Worm (Caenorhabditis elegans) whole organism, L4 larva: Measurements from ENCODE around the gene C15H9.2.
A peak's percentile ranks its signal among the peaks of the same experiment; 100 is the strongest.

Experiments
- F49E8.2 ChIP-seq: sonication (generic microtip); optimal IDR thresholded peaks from 2 replicates; lab custom pipeline; 2016; ENCODE audit warnings: missing compliant biosample characterization, mild to moderate bottlenecking, missing genetic modification characterization, borderline replicate concordance
- T20F7.1 ChIP-seq: fragments of 200-800 bp; sonication (Bioruptor generic); optimal IDR thresholded peaks from 2 replicates; lab custom pipeline; 2018; ENCODE audit warnings: mild to moderate bottlenecking, missing genetic modification characterization, missing compliant biosample characterization
- T26A8.4 ChIP-seq: fragments of 200-800 bp; sonication (Bioruptor generic); IDR thresholded peaks from 2 replicates; pipeline ENCODE4 v1.3.6; 2022; ENCODE audit warnings: missing genetic modification characterization, missing compliant biosample characterization
- Y105C5A.15 ChIP-seq: fragments of 200-800 bp; sonication (Bioruptor generic); IDR thresholded peaks from 2 replicates; pipeline ENCODE4 v1.3.6; 2022; ENCODE audit warnings: missing genetic modification characterization, missing compliant biosample characterization
- Y48G9A.11 ChIP-seq: fragments of 200-800 bp; sonication (Bioruptor generic); IDR thresholded peaks from 2 replicates; pipeline ENCODE4 v1.3.6; 2022; ENCODE audit warnings: missing genetic modification reagents, missing genetic modification characterization, missing compliant biosample characterization
- Y5F2A.4 ChIP-seq: fragments of 200-800 bp; sonication (Bioruptor generic); optimal IDR thresholded peaks from 2 replicates; lab custom pipeline; 2018; ENCODE audit warnings: mild to moderate bottlenecking, missing genetic modification characterization, missing compliant biosample characterization
- aha-1 ChIP-seq: fragments of 150-350 bp; peaks from one replicate; lab custom pipeline; 2014; ENCODE audit warnings: missing biosample characterization, missing genetic modification characterization
- aly-2 ChIP-seq: sonication (generic microtip); optimal IDR thresholded peaks from 2 replicates; lab custom pipeline; 2018; ENCODE audit warnings: missing biosample characterization, missing genetic modification characterization
- ceh-44 ChIP-seq: fragments of 200-800 bp; sonication (Bioruptor generic); IDR thresholded peaks from 2 replicates; pipeline ENCODE4 v1.3.6; 2022; ENCODE audit warnings: missing genetic modification reagents, missing genetic modification characterization, missing compliant biosample characterization
- ceh-62 ChIP-seq: sonication (generic microtip); optimal IDR thresholded peaks from 2 replicates; lab custom pipeline; 2017; ENCODE audit warnings: missing biosample characterization, missing genetic modification characterization
- daf-12 ChIP-seq: fragments of 150-350 bp; optimal IDR thresholded peaks from 2 replicates; lab custom pipeline; 2014; ENCODE audit warnings: missing biosample characterization, missing genetic modification reagents, missing genetic modification characterization
- daf-16 ChIP-seq, 3 experiments: sonication (generic microtip); optimal IDR thresholded peaks; 2 replicates each; lab custom pipeline; 2016 to 2017; ENCODE audit warnings: missing genetic modification characterization in 3 of 3, missing genetic modification reagents in 3 of 3, mild to moderate bottlenecking in 2 of 3, missing compliant biosample characterization in 2 of 3, missing biosample characterization in 1 of 3, moderate library complexity in 1 of 3
- dmd-6 ChIP-seq: fragments of 200-800 bp; sonication (Bioruptor generic); IDR thresholded peaks from 2 replicates; pipeline ENCODE4 v1.3.6; 2022; ENCODE audit warnings: missing genetic modification reagents, missing genetic modification characterization, missing compliant biosample characterization
- dmd-8 ChIP-seq: fragments of 200-800 bp; sonication (Bioruptor generic); IDR thresholded peaks from 2 replicates; pipeline ENCODE4 v1.3.6; 2022; ENCODE audit warnings: missing genetic modification characterization, missing compliant biosample characterization
- duxl-1 ChIP-seq: sonication (generic microtip); optimal IDR thresholded peaks from 2 replicates; lab custom pipeline; 2016; ENCODE audit warnings: mild to moderate bottlenecking, missing genetic modification characterization, moderate library complexity, missing compliant biosample characterization; ENCODE audit not compliant: poor library complexity
- dve-1 ChIP-seq: sonication (generic microtip); optimal IDR thresholded peaks from 2 replicates; lab custom pipeline; 2017; ENCODE audit warnings: antibody characterized with exemption, mild to moderate bottlenecking, missing genetic modification characterization, missing compliant biosample characterization; ENCODE audit not compliant: insufficient read depth
- egl-27 ChIP-seq: sonication (generic microtip); optimal IDR thresholded peaks from 3 replicates; lab custom pipeline; 2017; ENCODE audit warnings: missing biosample characterization, missing genetic modification reagents, missing genetic modification characterization
- fkh-10 ChIP-seq: fragments of 150-350 bp; optimal IDR thresholded peaks from 2 replicates; lab custom pipeline; 2014; ENCODE audit warnings: missing biosample characterization, missing genetic modification reagents, missing genetic modification characterization
- hlh-11 ChIP-seq: fragments of 200-800 bp; sonication (Bioruptor generic); optimal IDR thresholded peaks from 2 replicates; lab custom pipeline; 2018; ENCODE audit warnings: mild to moderate bottlenecking, missing genetic modification characterization, missing compliant biosample characterization
- hmg-1.1 ChIP-seq: fragments of 200-800 bp; sonication (Bioruptor generic); IDR thresholded peaks from 2 replicates; pipeline ENCODE4 v1.3.6; 2022; ENCODE audit warnings: missing genetic modification reagents, missing genetic modification characterization, missing compliant biosample characterization
- lim-7 ChIP-seq: fragments of 200-800 bp; sonication (Bioruptor generic); IDR thresholded peaks from 2 replicates; pipeline ENCODE4 v1.3.6; 2022; ENCODE audit warnings: missing genetic modification characterization, missing compliant biosample characterization
- lin-1 ChIP-seq: fragments of 200-800 bp; sonication (Bioruptor generic); IDR thresholded peaks from 2 replicates; pipeline ENCODE4 v1.3.6; 2022; ENCODE audit warnings: missing genetic modification reagents, missing genetic modification characterization, missing compliant biosample characterization
- lin-15B ChIP-seq: fragments of 150-350 bp; sonication (generic microtip); optimal IDR thresholded peaks from 3 replicates; lab custom pipeline; 2014; ENCODE audit warnings: missing biosample characterization, missing genetic modification characterization
- lin-38 ChIP-seq: fragments of 200-800 bp; sonication (Bioruptor generic); IDR thresholded peaks from 2 replicates; pipeline ENCODE4 v1.3.6; 2022; ENCODE audit warnings: missing genetic modification reagents, missing genetic modification characterization, missing compliant biosample characterization
- lsy-2 ChIP-seq, 2 experiments: fragments of 150-350 bp in 1 of 2; sonication (generic microtip) in 1 of 2; optimal IDR thresholded peaks; 2 replicates each; lab custom pipeline; 2014 to 2017; ENCODE audit warnings: missing biosample characterization in 2 of 2, missing genetic modification characterization in 2 of 2
- mep-1 ChIP-seq: fragments of 150-350 bp; sonication (generic microtip); optimal IDR thresholded peaks from 3 replicates; lab custom pipeline; 2014; ENCODE audit warnings: missing biosample characterization, missing genetic modification characterization
- mes-2 ChIP-seq: sonication (generic microtip); optimal IDR thresholded peaks from 2 replicates; lab custom pipeline; 2016; ENCODE audit warnings: missing genotype, mild to moderate bottlenecking, missing genetic modification characterization, missing compliant biosample characterization; ENCODE audit not compliant: poor library complexity, severe bottlenecking
- nhr-102 ChIP-seq: sonication (generic microtip); optimal IDR thresholded peaks from 2 replicates; lab custom pipeline; 2016; ENCODE audit warnings: mild to moderate bottlenecking, missing genetic modification characterization, moderate library complexity, missing compliant biosample characterization
- nhr-237 ChIP-seq: sonication (generic microtip); optimal IDR thresholded peaks from 2 replicates; lab custom pipeline; 2017; ENCODE audit warnings: missing biosample characterization, missing genetic modification characterization
- nhr-28 ChIP-seq: fragments of 150-350 bp; optimal IDR thresholded peaks from 2 replicates; lab custom pipeline; 2014; ENCODE audit warnings: missing biosample characterization, missing genetic modification characterization
- nhr-48 ChIP-seq: sonication (generic microtip); optimal IDR thresholded peaks from 2 replicates; lab custom pipeline; 2016; ENCODE audit warnings: mild to moderate bottlenecking, missing genetic modification characterization, missing compliant biosample characterization
- nhr-6 ChIP-seq: fragments of 150-350 bp; optimal IDR thresholded peaks from 2 replicates; lab custom pipeline; 2014; ENCODE audit warnings: missing biosample characterization, missing genetic modification characterization
- nhr-77 ChIP-seq: fragments of 150-350 bp; optimal IDR thresholded peaks from 2 replicates; lab custom pipeline; 2014; ENCODE audit warnings: missing biosample characterization, missing genetic modification characterization
- pha-4 ChIP-seq, 2 experiments: fragments of 150-350 bp in 1 of 2; fragments of 200-800 bp in 1 of 2; sonication (Bioruptor generic) in 1 of 2; IDR thresholded peaks in 1 of 2; optimal IDR thresholded peaks in 1 of 2; 2 replicates each; pipeline versions ENCODE4 v1.3.6 to Lab custom; 2014 to 2022; ENCODE audit warnings: missing genetic modification characterization in 2 of 2, missing genetic modification reagents in 2 of 2, missing biosample characterization in 1 of 2, missing compliant biosample characterization in 1 of 2
- tag-97 ChIP-seq: fragments of 200-800 bp; sonication (Bioruptor generic); IDR thresholded peaks from 2 replicates; pipeline ENCODE4 v1.3.6; 2022; ENCODE audit warnings: missing genetic modification characterization, missing compliant biosample characterization
- vab-7 ChIP-seq: fragments of 200-800 bp; sonication (Bioruptor generic); IDR thresholded peaks from 2 replicates; pipeline ENCODE4 v1.3.6; 2022; ENCODE audit warnings: missing genetic modification reagents, missing genetic modification characterization, missing compliant biosample characterization
- zag-1 ChIP-seq: fragments of 150-350 bp; optimal IDR thresholded peaks from 2 replicates; lab custom pipeline; 2014; ENCODE audit warnings: missing biosample characterization, missing genetic modification characterization
- zfp-3 ChIP-seq: fragments of 200-800 bp; sonication (Bioruptor generic); conservative IDR thresholded peaks from 2 replicates; pipeline ENCODE4 v1.3.6; 2022; ENCODE audit warnings: missing genetic modification reagents, missing genetic modification characterization, missing compliant biosample characterization
- zip-11 ChIP-seq: fragments of 200-800 bp; sonication (Bioruptor generic); IDR thresholded peaks from 2 replicates; pipeline ENCODE4 v1.3.6; 2022; ENCODE audit warnings: missing genetic modification characterization, missing compliant biosample characterization

Gene C15H9.2

DNA sequence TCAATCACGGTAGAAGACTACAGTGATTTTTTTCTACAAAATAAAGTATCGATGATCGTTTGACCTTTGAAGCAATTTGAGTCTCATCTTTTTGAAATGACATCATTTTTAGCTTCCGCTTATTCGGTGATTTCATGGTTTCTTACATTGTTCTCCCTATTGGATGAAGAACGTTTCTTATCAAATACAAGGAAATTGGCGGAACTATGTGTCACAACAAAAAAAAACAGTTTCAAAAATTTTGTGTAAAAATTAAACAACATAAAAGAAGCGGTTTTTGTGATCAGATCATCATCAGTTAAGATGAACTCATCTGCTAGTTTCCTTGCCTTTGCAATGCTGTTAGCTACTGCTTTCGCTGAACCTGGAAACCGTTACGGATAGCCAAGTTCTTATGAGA is 30.6 kb upstream of the C15H9.2 start, which contains the start of gene C45B2.8:
Gene C45B2.8 (plus strand): TSS at position 301 of the 400 bp plus-strand sequence.
- no peak for TF ChIP-seq Y105C5A.15 (GFP tag; lab: Robert Waterston, UW)
- no peak for TF ChIP-seq egl-27
- TF ChIP-seq nhr-6 (tag; lab: Kevin White, UChicago) = no peak
- TF ChIP-seq dmd-8 (GFP tag; lab: Robert Waterston, UW) = no peak
- TF ChIP-seq Y5F2A.4 = no peak
- no peak for TF ChIP-seq zip-11
- TF ChIP-seq zag-1 (tag; lab: Kevin White, UChicago) = no peak
- no peak for TF ChIP-seq aly-2 (tag; lab: Kevin White, UChicago)
- no peak for TF ChIP-seq lin-1 (GFP tag; lab: Robert Waterston, UW)
- TF ChIP-seq hmg-1.1 = no peak
- TF ChIP-seq lin-15B (tag; lab: Kevin White, UChicago) = no peak
- TF ChIP-seq nhr-102 (tag; lab: Kevin White, UChicago) = no peak

DNA sequence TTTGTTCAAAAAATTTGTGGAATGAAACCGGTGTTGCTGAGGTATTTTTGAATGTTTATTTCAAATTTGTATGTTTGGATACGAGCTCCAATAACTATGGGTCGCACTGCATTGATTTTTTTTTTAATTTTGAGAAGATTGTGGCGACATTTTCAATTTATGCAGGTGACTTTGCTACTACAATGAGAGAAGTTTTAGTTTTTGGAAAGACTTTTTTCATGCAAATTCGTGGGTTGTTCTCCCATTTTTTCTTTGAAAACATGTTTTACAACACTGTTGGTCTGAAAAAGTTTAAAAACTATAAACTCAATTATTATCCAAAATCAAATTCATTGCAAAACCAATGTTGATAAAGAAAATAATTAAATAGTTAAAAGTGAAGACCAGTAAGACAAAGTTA is 29.6 kb upstream of the C15H9.2 start:
- TF ChIP-seq zfp-3 (GFP tag; lab: Robert Waterston, UW) (peak; percentile 61; the same call in 1 of the 2 replicates), vab-7 (0 out of 2 replicates have a peak, but pooled peaks have one; percentile 25), lin-1 (GFP tag; lab: Robert Waterston, UW) (0 out of 2 replicates have a peak, but pooled peaks have one; percentile 16), dmd-6 (peak; percentile 26), nhr-77 (tag; lab: Kevin White, UChicago) (peak; percentile 45), daf-16 (GFP tag; optimal IDR thresholded peaks at IDR 0.05; lab: Kevin White, UChicago) (no peak), daf-16 (tag; optimal IDR thresholded peaks at IDR 0.05; lab: Kevin White, UChicago) (peak; percentile 16), duxl-1 (tag; lab: Kevin White, UChicago) (peak; percentile 71), daf-12 (no peak), lin-38 (GFP tag; lab: Robert Waterston, UW) (peak; percentile 38), T26A8.4 (0 out of 2 replicates have a peak, but pooled peaks have one; percentile 79), hlh-11 (tag; lab: Kevin White, UChicago) (peak; percentile 47), nhr-102 (tag; lab: Kevin White, UChicago) (peak; percentile 76), lim-7 (GFP tag; lab: Robert Waterston, UW) (0 out of 2 replicates have a peak, but pooled peaks have one; percentile 30), dve-1 (tag; lab: Kevin White, UChicago) (peak; percentile 75), ceh-44 (GFP tag; lab: Robert Waterston, UW) (no peak), Y48G9A.11 (GFP tag; lab: Robert Waterston, UW) (no peak), mes-2 (tag; lab: Kevin White, UChicago) (peak; percentile 59), pha-4 (GFP tag; IDR thresholded peaks at IDR 0.05; lab: Robert Waterston, UW) (peak; percentile 59; the same call in 1 of the 2 replicates), pha-4 (tag; optimal IDR thresholded peaks at IDR 0.05; lab: Kevin White, UChicago) (no peak), tag-97 (GFP tag; lab: Robert Waterston, UW) (no peak), lsy-2 (tag; optimal IDR thresholded peaks at IDR 0.05; lab: Kevin White, UChicago) (peak in 1 of 2 experiments; percentile 50), mep-1 (tag; lab: Kevin White, UChicago) (peak; percentile 87), aha-1 (tag; lab: Kevin White, UChicago) (peak; percentile 45), nhr-237 (tag; lab: Kevin White, UChicago) (peak; percentile 50), T20F7.1 (GFP tag; lab: Kevin White, UChicago) (peak; percentile 13), nhr-28 (peak; percentile 21), nhr-48 (peak; percentile 21), F49E8.2 (no peak), ceh-62 (no peak), fkh-10 (GFP tag; lab: Kevin White, UChicago) (no peak)
